Fruit fly (Drosophila melanogaster) whole organism, embryonic: ENCODE data around the gene Als2.

Experiments
- Ada2b ChIP-seq: fragments of 200-800 bp; sonication (Bioruptor generic); IDR thresholded peaks from 2 replicates; pipeline ENCODE4 v1.3.6; 2022; ENCODE audit warnings: missing biosample characterization, missing genetic modification characterization
- Adf1 ChIP-seq: fragments of 200-800 bp; sonication (Bioruptor generic); IDR thresholded peaks from 2 replicates; pipeline ENCODE4 v1.3.6; 2022; ENCODE audit warnings: missing biosample characterization, missing genetic modification characterization
- Atf-2 ChIP-seq: fragments of 200-800 bp; sonication (Bioruptor generic); optimal IDR thresholded peaks from 2 replicates; lab custom pipeline; 2016; ENCODE audit warnings: missing biosample characterization, missing genetic modification characterization
- CG11093 ChIP-seq: fragments of 200-800 bp; sonication (Bioruptor generic); IDR thresholded peaks from 3 replicates; pipeline ENCODE4 v1.3.6; 2022; ENCODE audit warnings: missing biosample characterization, missing genetic modification characterization
- CG12104 ChIP-seq: fragments of 200-800 bp; sonication (Bioruptor generic); optimal IDR thresholded peaks from 3 replicates; lab custom pipeline; 2016; ENCODE audit warnings: missing biosample characterization, missing genetic modification characterization
- CG13624 ChIP-seq: fragments of 200-800 bp; sonication (Bioruptor generic); optimal IDR thresholded peaks from 2 replicates; lab custom pipeline; 2016; ENCODE audit warnings: missing biosample characterization, missing genetic modification characterization
- CG15514 ChIP-seq: fragments of 200-800 bp; sonication (Bioruptor generic); optimal IDR thresholded peaks from 3 replicates; lab custom pipeline; 2017; ENCODE audit warnings: missing biosample characterization, missing genetic modification characterization, mild to moderate bottlenecking, moderate library complexity, missing genetic modification reagents
- CG17361 ChIP-seq: fragments of 200-800 bp; sonication (Bioruptor generic); IDR thresholded peaks from 3 replicates; pipeline ENCODE4 v1.3.6; 2022; ENCODE audit warnings: missing biosample characterization, missing genetic modification characterization
- CG17568 ChIP-seq: fragments of 200-800 bp; sonication (Bioruptor generic); optimal IDR thresholded peaks from 2 replicates; lab custom pipeline; 2018; ENCODE audit warnings: missing biosample characterization, mild to moderate bottlenecking, missing genetic modification characterization, moderate library complexity
- CG18599 ChIP-seq: fragments of 200-800 bp; sonication (Bioruptor generic); optimal IDR thresholded peaks from 3 replicates; lab custom pipeline; 2017; ENCODE audit warnings: missing biosample characterization, missing genetic modification characterization, mild to moderate bottlenecking, moderate library complexity, missing genetic modification reagents
- CG2678 ChIP-seq: fragments of 200-800 bp; sonication (Bioruptor generic); optimal IDR thresholded peaks from 3 replicates; lab custom pipeline; 2019; ENCODE audit warnings: missing biosample characterization, mild to moderate bottlenecking, missing genetic modification characterization, moderate library complexity
- CG2712 ChIP-seq: fragments of 200-800 bp; optimal IDR thresholded peaks from 3 replicates; lab custom pipeline; 2019; ENCODE audit warnings: missing biosample characterization, mild to moderate bottlenecking, missing genetic modification characterization, moderate library complexity
- CG31365 ChIP-seq: fragments of 200-800 bp; sonication (Bioruptor generic); optimal IDR thresholded peaks from 2 replicates; lab custom pipeline; 2018; ENCODE audit warnings: missing biosample characterization, mild to moderate bottlenecking, missing genetic modification characterization
- CG3407 ChIP-seq: fragments of 200-800 bp; sonication (Bioruptor generic); optimal IDR thresholded peaks from 2 replicates; lab custom pipeline; 2018; ENCODE audit warnings: missing biosample characterization, mild to moderate bottlenecking, missing genetic modification characterization
- CG5953 ChIP-seq: fragments of 200-800 bp; sonication (Bioruptor generic); IDR thresholded peaks from 2 replicates; pipeline ENCODE4 v1.3.6; 2022; ENCODE audit warnings: missing biosample characterization, missing genetic modification characterization
- CG6175 ChIP-seq: fragments of 200-800 bp; sonication (Bioruptor generic); IDR thresholded peaks from 3 replicates; pipeline ENCODE4 v1.3.6; 2022; ENCODE audit warnings: missing biosample characterization, missing genetic modification characterization
- CG6689 ChIP-seq: fragments of 200-800 bp; sonication (Bioruptor generic); IDR thresholded peaks from 2 replicates; pipeline ENCODE4 v1.3.6; 2022; ENCODE audit warnings: missing biosample characterization, missing genetic modification characterization
- CG6791 ChIP-seq: fragments of 200-800 bp; sonication (Bioruptor generic); IDR thresholded peaks from 3 replicates; pipeline ENCODE4 v1.3.6; 2022; ENCODE audit warnings: missing biosample characterization, missing genetic modification characterization; ENCODE audit not compliant: partially characterized antibody
- Chrac-16 ChIP-seq: fragments of 200-800 bp; sonication (Bioruptor generic); optimal IDR thresholded peaks from 3 replicates; lab custom pipeline; 2016; ENCODE audit warnings: missing biosample characterization, missing genetic modification characterization
- Dfd ChIP-seq, 2 experiments: fragments of >200 bp; optimal IDR thresholded peaks; 2 replicates each; lab custom pipeline; 2017; ENCODE audit warnings: missing biosample characterization in 2 of 2, missing genetic modification characterization in 2 of 2
- Eip74EF ChIP-seq, 2 experiments: fragments of 200-800 bp in 1 of 2; fragments of >200 bp in 1 of 2; sonication (Bioruptor generic) in 1 of 2; optimal IDR thresholded peaks; 2 replicates each; lab custom pipeline; 2017 to 2019; ENCODE audit warnings: missing biosample characterization in 2 of 2, missing genetic modification characterization in 2 of 2, mild to moderate bottlenecking in 1 of 2, moderate library complexity in 1 of 2
- Ets97D ChIP-seq: fragments of 200-800 bp; sonication (Bioruptor generic); optimal IDR thresholded peaks from 3 replicates; lab custom pipeline; 2016; ENCODE audit warnings: missing biosample characterization, missing genetic modification characterization
- H15 ChIP-seq: fragments of 200-800 bp; sonication (Bioruptor generic); IDR thresholded peaks from 3 replicates; pipeline ENCODE4 v1.3.6; 2022; ENCODE audit warnings: missing biosample characterization, missing genetic modification characterization
- H2.0 ChIP-seq: fragments of 200-800 bp; sonication (Bioruptor generic); IDR thresholded peaks from 2 replicates; pipeline ENCODE4 v1.3.6; 2022; ENCODE audit warnings: missing biosample characterization, missing genetic modification characterization
- Hand ChIP-seq: fragments of 200-800 bp; sonication (Bioruptor generic); optimal IDR thresholded peaks from 2 replicates; lab custom pipeline; 2017; ENCODE audit warnings: mild to moderate bottlenecking, missing biosample characterization, missing genetic modification reagents, missing genetic modification characterization
- Hr3 ChIP-seq: fragments of 200-800 bp; sonication (Bioruptor generic); optimal IDR thresholded peaks from 3 replicates; lab custom pipeline; 2016; ENCODE audit warnings: missing biosample characterization, missing genetic modification characterization
- Hr39 ChIP-seq: fragments of >200 bp; optimal IDR thresholded peaks from 2 replicates; lab custom pipeline; 2017
- Lim3 ChIP-seq: fragments of 200-800 bp; sonication (Bioruptor generic); IDR thresholded peaks from 2 replicates; pipeline ENCODE4 v1.3.6; 2022; ENCODE audit warnings: missing biosample characterization, missing genetic modification characterization
- Poxn ChIP-seq: fragments of 200-800 bp; sonication (Bioruptor generic); IDR thresholded peaks from 2 replicates; pipeline ENCODE4 v1.3.6; 2022; ENCODE audit warnings: missing biosample characterization, missing genetic modification characterization
- Sox102F ChIP-seq: fragments of 200-800 bp; sonication (Bioruptor generic); optimal IDR thresholded peaks from 2 replicates; lab custom pipeline; 2018; ENCODE audit warnings: missing biosample characterization, mild to moderate bottlenecking, missing genetic modification characterization, moderate library complexity
- Ssrp ChIP-seq: fragments of 200-800 bp; sonication (Bioruptor generic); optimal IDR thresholded peaks from 2 replicates; lab custom pipeline; 2018; ENCODE audit warnings: missing biosample characterization, mild to moderate bottlenecking, missing genetic modification characterization, moderate library complexity
- aop ChIP-seq: fragments of 200-800 bp; sonication (Bioruptor generic); IDR thresholded peaks from 2 replicates; pipeline ENCODE4 v1.3.6; 2022; ENCODE audit warnings: missing biosample characterization, missing genetic modification characterization
- bcd ChIP-seq: fragments of 200-800 bp; sonication (Bioruptor generic); optimal IDR thresholded peaks from 2 replicates; lab custom pipeline; 2017; ENCODE audit warnings: missing biosample characterization, mild to moderate bottlenecking, missing genetic modification characterization
- bigmax ChIP-seq: fragments of 200-800 bp; sonication (Bioruptor generic); optimal IDR thresholded peaks from 2 replicates; lab custom pipeline; 2018; ENCODE audit warnings: missing biosample characterization, mild to moderate bottlenecking, missing genetic modification characterization
- chm ChIP-seq: fragments of 200-800 bp; sonication (Bioruptor generic); IDR thresholded peaks from 2 replicates; pipeline ENCODE4 v1.3.6; 2022; ENCODE audit warnings: missing biosample characterization, missing genetic modification characterization
- corto ChIP-seq: fragments of 200-800 bp; sonication (Bioruptor generic); optimal IDR thresholded peaks from 2 replicates; lab custom pipeline; 2016; ENCODE audit warnings: missing biosample characterization, mild to moderate bottlenecking, missing genetic modification characterization, moderate library complexity
- dan ChIP-seq: fragments of 200-800 bp; sonication (Bioruptor generic); IDR thresholded peaks from 2 replicates; pipeline ENCODE4 v1.3.6; 2022; ENCODE audit warnings: missing biosample characterization, missing genetic modification characterization
- disco-r ChIP-seq: fragments of 200-800 bp; sonication (Bioruptor generic); optimal IDR thresholded peaks from 2 replicates; lab custom pipeline; 2016; ENCODE audit warnings: missing biosample characterization, missing genetic modification characterization
- ewg ChIP-seq: fragments of 200-800 bp; sonication (Bioruptor generic); optimal IDR thresholded peaks from 3 replicates; lab custom pipeline; 2017; ENCODE audit warnings: mild to moderate bottlenecking, missing biosample characterization, missing genetic modification reagents, missing genetic modification characterization
- exex ChIP-seq: fragments of 200-800 bp; sonication (Bioruptor generic); optimal IDR thresholded peaks from 4 replicates; lab custom pipeline; 2018; ENCODE audit warnings: missing biosample characterization, mild to moderate bottlenecking, missing genetic modification characterization, moderate library complexity
- fru ChIP-seq: fragments of >200 bp; optimal IDR thresholded peaks from 2 replicates; lab custom pipeline; 2017
- fu2 ChIP-seq: fragments of 200-800 bp; sonication (Bioruptor generic); optimal IDR thresholded peaks from 2 replicates; lab custom pipeline; 2016; ENCODE audit warnings: missing biosample characterization, missing genetic modification characterization
- gfzf ChIP-seq: fragments of 200-800 bp; sonication (Bioruptor generic); optimal IDR thresholded peaks from 2 replicates; lab custom pipeline; 2016; ENCODE audit warnings: missing biosample characterization, mild to moderate bottlenecking, missing genetic modification characterization, moderate library complexity
- kay ChIP-seq: fragments of 200-800 bp; sonication (Bioruptor generic); optimal IDR thresholded peaks from 2 replicates; lab custom pipeline; 2016; ENCODE audit warnings: missing biosample characterization, missing genetic modification characterization
- lbe ChIP-seq: fragments of 200-800 bp; sonication (Bioruptor generic); optimal IDR thresholded peaks from 2 replicates; lab custom pipeline; 2016; ENCODE audit warnings: missing biosample characterization, mild to moderate bottlenecking, missing genetic modification characterization
- shn ChIP-seq: fragments of 200-800 bp; sonication (Bioruptor generic); optimal IDR thresholded peaks from 3 replicates; lab custom pipeline; 2016; ENCODE audit warnings: missing biosample characterization, missing genetic modification characterization
- sima ChIP-seq: fragments of 200-800 bp; sonication (Bioruptor generic); optimal IDR thresholded peaks from 2 replicates; lab custom pipeline; 2016; ENCODE audit warnings: missing biosample characterization, missing genetic modification characterization
- sna ChIP-seq: fragments of 200-800 bp; sonication (Bioruptor generic); IDR thresholded peaks from 2 replicates; pipeline ENCODE4 v1.3.6; 2022; ENCODE audit warnings: missing biosample characterization, missing genetic modification characterization; ENCODE audit not compliant: partially characterized antibody
- sob ChIP-seq: fragments of 200-800 bp; sonication (Bioruptor generic); IDR thresholded peaks from 2 replicates; pipeline ENCODE4 v1.3.6; 2022; ENCODE audit warnings: missing biosample characterization, missing genetic modification characterization
- stc ChIP-seq: fragments of 200-800 bp; sonication (Bioruptor generic); IDR thresholded peaks from 2 replicates; pipeline ENCODE4 v1.3.6; 2022; ENCODE audit warnings: missing biosample characterization, missing genetic modification characterization
- trem ChIP-seq: fragments of 200-800 bp; optimal IDR thresholded peaks from 3 replicates; lab custom pipeline; 2019; ENCODE audit warnings: missing biosample characterization, mild to moderate bottlenecking, missing genetic modification characterization, moderate library complexity
- trh ChIP-seq: fragments of 200-800 bp; sonication (Bioruptor generic); optimal IDR thresholded peaks from 2 replicates; lab custom pipeline; 2016; ENCODE audit warnings: missing biosample characterization, missing genetic modification characterization

The Als2 gene

dm6 chr3L:21679687-21680086, at the start of gene Als2, which contains the start of gene CG11248 (continued):
- TF ChIP-seq exex: no peak
- peak; percentile 74 for TF ChIP-seq CG6689 (GFP tag; lab: Robert Waterston, UW)
- no peak for TF ChIP-seq Hand
- peak; percentile 35 for TF ChIP-seq CG12104
- TF ChIP-seq Adf1 (GFP tag; lab: Robert Waterston, UW): peak; percentile 24; the same call in 1 of the 2 replicates
- no peak for TF ChIP-seq CG6791
- peak; percentile 77 for TF ChIP-seq Sox102F (GFP tag; lab: Kevin White, UChicago)
- no peak for TF ChIP-seq disco-r (GFP tag; lab: Kevin White, UChicago)
- no peak for TF ChIP-seq corto (GFP tag; lab: Kevin White, UChicago)
- no peak for TF ChIP-seq aop (GFP tag; lab: Robert Waterston, UW)
- TF ChIP-seq trem: peak; percentile 72
- peak; percentile 67 for TF ChIP-seq bcd (GFP tag; lab: Kevin White, UChicago)
- TF ChIP-seq CG15514 (GFP tag; lab: Kevin White, UChicago): peak; percentile 98
- no peak for TF ChIP-seq bigmax
- TF ChIP-seq CG3407 (GFP tag; lab: Kevin White, UChicago): peak; percentile 41
- peak; percentile 52 for TF ChIP-seq ewg
- 0 out of 2 replicates have a peak, but pooled peaks have one; percentile 52 for TF ChIP-seq CG5953 (GFP tag; lab: Robert Waterston, UW)
- TF ChIP-seq Ssrp (tag; lab: Kevin White, UChicago): peak; percentile 80
- TF ChIP-seq Atf-2 (GFP tag; lab: Kevin White, UChicago): peak; percentile 66
- TF ChIP-seq Hr39 (lab: Kevin White, UChicago): no peak
- TF ChIP-seq Lim3 (GFP tag; lab: Robert Waterston, UW): no peak
- TF ChIP-seq Eip74EF (GFP tag; optimal IDR thresholded peaks at IDR 0.05; lab: Kevin White, UChicago): no peak
- no peak for TF ChIP-seq sna (GFP tag; lab: Robert Waterston, UW)
- TF ChIP-seq CG2712 (tag; lab: Kevin White, UChicago): peak; percentile 86
- TF ChIP-seq chm (GFP tag; lab: Robert Waterston, UW): no peak
- peak; percentile 76 for TF ChIP-seq Hr3 (GFP tag; lab: Kevin White, UChicago)
- TF ChIP-seq CG11093 (GFP tag; lab: Robert Waterston, UW): peak; percentile 64; the same call in 2 of the 3 replicates
- TF ChIP-seq Dfd (GFP tag; optimal IDR thresholded peaks at IDR 0.05; lab: Kevin White, UChicago): no peak
- TF ChIP-seq Poxn (GFP tag; lab: Robert Waterston, UW): no peak
- TF ChIP-seq CG2678 (tag; lab: Kevin White, UChicago): peak; percentile 82
- TF ChIP-seq CG17568 (GFP tag; lab: Kevin White, UChicago): no peak
- TF ChIP-seq gfzf: peak; percentile 79
- peak; percentile 54 for TF ChIP-seq Ets97D
- peak; percentile 70 for TF ChIP-seq shn
- peak; percentile 49 for TF ChIP-seq kay (GFP tag; lab: Kevin White, UChicago)
- no peak for TF ChIP-seq lbe
- peak; percentile 69 for TF ChIP-seq CG13624 (GFP tag; lab: Kevin White, UChicago)
- TF ChIP-seq stc (GFP tag; lab: Robert Waterston, UW): 0 out of 2 replicates have a peak, but pooled peaks have one; percentile 22
- no peak for TF ChIP-seq CG31365 (tag; lab: Kevin White, UChicago)
- no peak for TF ChIP-seq sima (GFP tag; lab: Kevin White, UChicago)
- no peak for TF ChIP-seq CG18599
- TF ChIP-seq CG17361 (GFP tag; lab: Robert Waterston, UW): no peak; the same call in 1 of the 3 replicates
- peak; percentile 62 for TF ChIP-seq Ada2b
- no peak for TF ChIP-seq fru (lab: Kevin White, UChicago)
- peak; percentile 70 for TF ChIP-seq Chrac-16 (GFP tag; lab: Kevin White, UChicago)
- peak; percentile 63 for TF ChIP-seq fu2 (GFP tag; lab: Kevin White, UChicago)
- TF ChIP-seq trh (GFP tag; lab: Kevin White, UChicago): peak; percentile 24
- TF ChIP-seq H15 (GFP tag; lab: Robert Waterston, UW): no peak; the same call in 2 of the 3 replicates
- TF ChIP-seq sob: peak; percentile 74
- no peak for TF ChIP-seq dan (GFP tag; lab: Robert Waterston, UW)
- TF ChIP-seq CG6175 (GFP tag; lab: Robert Waterston, UW): no peak
- peak; percentile 56; the same call in 1 of the 2 replicates for TF ChIP-seq H2.0
